Worm (Caenorhabditis elegans) whole organism, late embryonic: ENCODE measurements around the gene sdc-3.

ENCODE experiments used
- F13H6.1 ChIP-seq: sonication (generic microtip); optimal IDR thresholded peaks from 2 replicates; lab custom pipeline; 2016; ENCODE audit warnings: missing genetic modification characterization, missing compliant biosample characterization
- T23F11.4 ChIP-seq: fragments of 200-800 bp; sonication (Bioruptor generic); optimal IDR thresholded peaks from 2 replicates; lab custom pipeline; 2018; ENCODE audit warnings: mild to moderate bottlenecking, missing genetic modification characterization, missing compliant biosample characterization
- Y22D7AL.16 ChIP-seq: sonication (generic microtip); optimal IDR thresholded peaks from 2 replicates; lab custom pipeline; 2016; ENCODE audit warnings: missing genetic modification characterization, missing compliant biosample characterization
- ama-1 ChIP-seq: fragments of 150-350 bp; optimal IDR thresholded peaks from 2 replicates; lab custom pipeline; 2014
- ceh-14 ChIP-seq: sonication (generic microtip); optimal IDR thresholded peaks from 2 replicates; lab custom pipeline; 2016; ENCODE audit warnings: missing genotype, missing genetic modification characterization, missing compliant biosample characterization
- ceh-19 ChIP-seq: fragments of 200-800 bp; sonication (Bioruptor generic); optimal IDR thresholded peaks from 2 replicates; lab custom pipeline; 2018; ENCODE audit warnings: mild to moderate bottlenecking, missing genetic modification characterization, missing compliant biosample characterization
- ceh-22 ChIP-seq: sonication (generic microtip); optimal IDR thresholded peaks from 2 replicates; lab custom pipeline; 2017; ENCODE audit warnings: missing biosample characterization, missing genetic modification characterization
- ceh-30 ChIP-seq: fragments of 150-350 bp; optimal IDR thresholded peaks from 2 replicates; lab custom pipeline; 2014; ENCODE audit warnings: missing biosample characterization, missing genetic modification characterization
- ceh-31 ChIP-seq: sonication (generic microtip); optimal IDR thresholded peaks from 2 replicates; lab custom pipeline; 2016; ENCODE audit warnings: missing genetic modification characterization, missing compliant biosample characterization
- ceh-34 ChIP-seq: sonication (generic microtip); optimal IDR thresholded peaks from 2 replicates; lab custom pipeline; 2016; ENCODE audit warnings: mild to moderate bottlenecking, missing genetic modification characterization, missing compliant biosample characterization
- ceh-48 ChIP-seq: sonication (generic microtip); optimal IDR thresholded peaks from 2 replicates; lab custom pipeline; 2016; ENCODE audit warnings: missing genetic modification characterization, inconsistent platforms, missing compliant biosample characterization
- ceh-9 ChIP-seq: sonication (generic microtip); optimal IDR thresholded peaks from 2 replicates; lab custom pipeline; 2016; ENCODE audit warnings: mild to moderate bottlenecking, missing genetic modification characterization, inconsistent platforms, missing compliant biosample characterization
- che-1 ChIP-seq: sonication (generic microtip); optimal IDR thresholded peaks from 2 replicates; lab custom pipeline; 2016; ENCODE audit warnings: mild to moderate bottlenecking, missing genetic modification characterization, missing compliant biosample characterization
- dmd-4 ChIP-seq: sonication (generic microtip); optimal IDR thresholded peaks from 2 replicates; lab custom pipeline; 2016; ENCODE audit warnings: borderline replicate concordance, missing genetic modification characterization, missing compliant biosample characterization
- elt-2 ChIP-seq: sonication (generic microtip); optimal IDR thresholded peaks from 2 replicates; lab custom pipeline; 2016; ENCODE audit warnings: missing genetic modification reagents, missing genetic modification characterization, missing compliant biosample characterization
- elt-4 ChIP-seq: sonication (generic microtip); optimal IDR thresholded peaks from 2 replicates; lab custom pipeline; 2016; ENCODE audit warnings: missing genetic modification characterization, missing compliant biosample characterization
- ets-4 ChIP-seq: sonication (generic microtip); optimal IDR thresholded peaks from 2 replicates; lab custom pipeline; 2016; ENCODE audit warnings: missing genetic modification characterization, missing compliant biosample characterization
- eyg-1 ChIP-seq: sonication (generic microtip); optimal IDR thresholded peaks from 2 replicates; lab custom pipeline; 2016; ENCODE audit warnings: missing genotype, missing genetic modification characterization, missing compliant biosample characterization
- fkh-10 ChIP-seq: fragments of 150-350 bp; optimal IDR thresholded peaks from 2 replicates; lab custom pipeline; 2014; ENCODE audit warnings: missing biosample characterization, missing genetic modification reagents, missing genetic modification characterization
- hlh-30 ChIP-seq: sonication (generic microtip); optimal IDR thresholded peaks from 2 replicates; lab custom pipeline; 2017; ENCODE audit warnings: antibody characterized with exemption, missing genetic modification characterization, missing compliant biosample characterization; ENCODE audit not compliant: insufficient read depth
- hlh-6 ChIP-seq: sonication (generic microtip); optimal IDR thresholded peaks from 2 replicates; lab custom pipeline; 2016; ENCODE audit warnings: missing genotype, missing genetic modification characterization, missing compliant biosample characterization
- lim-6 ChIP-seq: sonication (generic microtip); optimal IDR thresholded peaks from 2 replicates; lab custom pipeline; 2016; ENCODE audit warnings: missing genetic modification characterization, missing compliant biosample characterization
- lin-11 ChIP-seq: fragments of 200-800 bp; sonication (Bioruptor generic); optimal IDR thresholded peaks from 2 replicates; lab custom pipeline; 2018; ENCODE audit warnings: mild to moderate bottlenecking, missing genetic modification characterization, missing compliant biosample characterization
- madf-2 ChIP-seq: sonication (generic microtip); optimal IDR thresholded peaks from 2 replicates; lab custom pipeline; 2017; ENCODE audit warnings: missing genetic modification characterization, missing compliant biosample characterization
- mec-3 ChIP-seq: sonication (generic microtip); optimal IDR thresholded peaks from 2 replicates; lab custom pipeline; 2016; ENCODE audit warnings: borderline replicate concordance, missing genetic modification characterization, missing compliant biosample characterization
- nfya-1 ChIP-seq: sonication (generic microtip); optimal IDR thresholded peaks from 2 replicates; lab custom pipeline; 2017; ENCODE audit warnings: missing genetic modification characterization, mild to moderate bottlenecking, missing compliant biosample characterization, antibody characterized with exemption, moderate library complexity
- nhr-232 ChIP-seq: sonication (generic microtip); optimal IDR thresholded peaks from 2 replicates; lab custom pipeline; 2016; ENCODE audit warnings: missing genetic modification characterization, missing compliant biosample characterization
- odd-2 ChIP-seq: sonication (generic microtip); optimal IDR thresholded peaks from 2 replicates; lab custom pipeline; 2017; ENCODE audit warnings: antibody characterized with exemption, mild to moderate bottlenecking, missing genetic modification characterization, missing compliant biosample characterization
- pha-2 ChIP-seq: sonication (generic microtip); optimal IDR thresholded peaks from 2 replicates; lab custom pipeline; 2017; ENCODE audit warnings: mild to moderate bottlenecking, missing genetic modification characterization, missing compliant biosample characterization
- pha-4 ChIP-seq: fragments of 150-350 bp; optimal IDR thresholded peaks from 2 replicates; lab custom pipeline; 2018; ENCODE audit warnings: missing biosample characterization, missing genetic modification reagents, missing genetic modification characterization
- pqm-1 ChIP-seq: sonication (generic microtip); optimal IDR thresholded peaks from 2 replicates; lab custom pipeline; 2016; ENCODE audit warnings: missing genetic modification characterization, missing compliant biosample characterization
- ref-2 ChIP-seq: sonication (generic microtip); optimal IDR thresholded peaks from 2 replicates; lab custom pipeline; 2016; ENCODE audit warnings: missing genetic modification characterization, missing compliant biosample characterization
- sdc-2 ChIP-seq: sonication (generic microtip); optimal IDR thresholded peaks from 2 replicates; lab custom pipeline; 2016; ENCODE audit warnings: missing genotype, missing genetic modification characterization, missing compliant biosample characterization
- syd-9 ChIP-seq: sonication (generic microtip); optimal IDR thresholded peaks from 2 replicates; lab custom pipeline; 2016; ENCODE audit warnings: mild to moderate bottlenecking, missing genetic modification characterization, moderate library complexity, missing compliant biosample characterization
- tbx-2 ChIP-seq: sonication (generic microtip); optimal IDR thresholded peaks from 2 replicates; lab custom pipeline; 2016; ENCODE audit warnings: missing genetic modification characterization, missing compliant biosample characterization
- tbx-7 ChIP-seq: sonication (generic microtip); optimal IDR thresholded peaks from 2 replicates; lab custom pipeline; 2016; ENCODE audit warnings: missing genotype, missing genetic modification characterization, missing compliant biosample characterization
- unc-42 ChIP-seq: sonication (generic microtip); optimal IDR thresholded peaks from 2 replicates; lab custom pipeline; 2016; ENCODE audit warnings: missing genotype, missing genetic modification characterization, missing compliant biosample characterization
- unc-86 ChIP-seq: sonication (generic microtip); optimal IDR thresholded peaks from 2 replicates; lab custom pipeline; 2016; ENCODE audit warnings: missing genetic modification characterization, missing compliant biosample characterization
- ztf-16 ChIP-seq: sonication (generic microtip); optimal IDR thresholded peaks from 2 replicates; lab custom pipeline; 2017; ENCODE audit warnings: missing genetic modification characterization, missing compliant biosample characterization

sdc-3 gene

DNA sequence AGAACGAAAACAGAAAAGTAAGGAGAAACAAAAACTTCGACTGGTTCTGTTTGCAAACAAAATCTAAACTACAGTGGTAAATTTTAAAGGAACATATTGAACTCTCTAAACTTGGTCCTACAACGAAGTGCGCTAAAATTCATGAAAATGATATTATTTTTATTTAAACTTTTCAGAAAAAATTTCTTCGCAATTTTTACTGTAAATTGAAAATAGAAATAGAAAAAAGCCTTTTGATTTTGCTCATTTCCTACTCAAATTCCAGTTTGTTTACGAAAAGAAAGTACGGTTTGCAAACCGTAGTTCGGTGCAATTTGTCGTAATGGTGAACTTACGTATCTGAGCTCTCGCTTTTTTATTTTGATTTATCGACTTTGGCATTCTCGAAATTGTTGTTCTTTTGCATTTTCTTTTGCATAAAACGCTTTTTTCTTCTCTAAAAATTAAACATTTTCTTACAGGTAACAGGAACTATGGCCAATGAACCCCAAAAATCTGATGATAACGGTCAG is 17.9 kb upstream of the sdc-3 start, which contains the start of gene otub-1:
Gene otub-1 (plus strand): TSS at position 462 of the 512 bp plus-strand sequence.
- TF ChIP-seq odd-2 (tag; lab: Kevin White, UChicago) (no peak), fkh-10 (no peak), lim-6 (tag; lab: Kevin White, UChicago) (no peak), nfya-1 (tag; lab: Kevin White, UChicago) (no peak)

DNA sequence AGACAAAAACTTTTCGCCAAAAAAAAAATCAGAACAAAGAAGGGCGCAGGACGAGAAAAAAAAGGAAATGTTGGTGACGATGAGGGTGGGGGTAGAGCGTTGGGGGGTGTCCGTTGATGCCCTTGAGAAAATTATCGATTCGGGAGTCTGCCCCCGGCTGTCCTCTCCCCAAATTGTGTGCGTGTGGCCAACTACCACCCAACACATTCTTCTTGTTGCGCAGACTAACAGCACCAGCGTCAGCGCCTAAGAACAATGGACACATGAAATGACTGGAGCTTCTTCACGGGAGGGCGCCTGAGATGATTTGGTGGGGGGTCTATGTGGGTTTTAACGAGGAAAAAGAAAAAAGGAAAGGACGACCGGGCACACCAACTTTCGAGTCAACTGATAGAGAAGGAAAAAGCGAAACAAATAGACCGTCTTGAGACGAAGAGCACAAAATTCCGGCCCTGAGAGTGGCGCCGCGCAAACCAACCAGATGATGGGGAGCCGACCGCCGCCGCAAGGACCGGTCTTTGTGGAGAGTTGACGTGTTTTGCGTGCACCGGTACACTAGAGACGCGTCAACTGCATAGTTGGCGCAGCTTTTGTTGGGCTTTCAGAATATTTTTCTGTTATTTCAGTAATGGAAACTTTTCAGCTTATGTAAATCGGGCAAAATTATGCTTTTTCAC is 17.2 kb upstream of the sdc-3 start, which contains the start of gene C25D7.9:
Gene C25D7.9 (plus strand): TSS at position 68 of the 677 bp plus-strand sequence.
- no peak for TF ChIP-seq pha-4
- TF ChIP-seq ceh-14 (tag; lab: Kevin White, UChicago): no peak
- TF ChIP-seq unc-86 (tag; lab: Kevin White, UChicago): no peak
- TF ChIP-seq ama-1 (lab: Kevin White, UChicago): no peak
- peak; percentile 16 for TF ChIP-seq hlh-6
- no peak for TF ChIP-seq ceh-22
- no peak for TF ChIP-seq lin-11 (tag; lab: Kevin White, UChicago)
- TF ChIP-seq ref-2: peak; percentile 22
- peak; percentile 32 for TF ChIP-seq ceh-34
- peak; percentile 65 for TF ChIP-seq ceh-31 (tag; lab: Kevin White, UChicago)
- no peak for TF ChIP-seq pha-2
- peak; percentile 46 for TF ChIP-seq ceh-19
- no peak for TF ChIP-seq tbx-7 (tag; lab: Kevin White, UChicago)
- TF ChIP-seq ceh-48: peak; percentile 90
- TF ChIP-seq unc-42 (tag; lab: Kevin White, UChicago): peak; percentile 47
- TF ChIP-seq syd-9 (tag; lab: Kevin White, UChicago): no peak
- no peak for TF ChIP-seq dmd-4 (tag; lab: Kevin White, UChicago)
- peak; percentile 20 for TF ChIP-seq sdc-2
- peak; percentile 40 for TF ChIP-seq tbx-2
- TF ChIP-seq ets-4: peak; percentile 61

DNA sequence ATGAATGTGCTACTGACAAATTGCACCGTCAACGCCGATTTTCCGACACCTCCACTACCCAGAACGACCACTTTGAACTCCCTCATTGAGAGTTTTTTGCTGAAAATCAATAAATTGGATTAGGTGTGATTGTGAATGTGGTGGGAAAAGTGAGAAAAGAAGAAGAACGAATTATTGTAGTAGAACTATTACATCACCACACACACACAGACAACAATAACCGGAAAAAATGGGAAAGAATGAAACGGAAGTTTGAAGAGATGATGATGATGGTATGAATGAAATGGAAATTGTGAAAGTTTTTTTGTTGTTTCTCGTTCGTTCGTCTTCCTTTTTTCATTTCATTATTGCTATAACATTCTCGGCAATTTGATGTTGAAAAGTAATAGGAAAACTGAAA is 16.0 kb upstream of the sdc-3 start, which contains the start of gene rap-2:
Gene rap-2 (minus strand): TSS at position 101 of the 400 bp plus-strand sequence.
- TF ChIP-seq lim-6 (tag; lab: Kevin White, UChicago) (no peak), ceh-9 (tag; lab: Kevin White, UChicago) (no peak), ceh-31 (tag; lab: Kevin White, UChicago) (no peak), ceh-30 (tag; lab: Kevin White, UChicago) (no peak), T23F11.4 (no peak), lin-11 (tag; lab: Kevin White, UChicago) (no peak), elt-2 (tag; lab: Kevin White, UChicago) (no peak), nhr-232 (tag; lab: Kevin White, UChicago) (no peak), eyg-1 (tag; lab: Kevin White, UChicago) (no peak), ceh-22 (no peak), elt-4 (tag; lab: Kevin White, UChicago) (no peak), Y22D7AL.16 (tag; lab: Kevin White, UChicago) (no peak), pqm-1 (tag; lab: Kevin White, UChicago) (no peak), syd-9 (tag; lab: Kevin White, UChicago) (no peak), F13H6.1 (tag; lab: Kevin White, UChicago) (no peak), madf-2 (tag; lab: Kevin White, UChicago) (no peak), che-1 (tag; lab: Kevin White, UChicago) (no peak)

DNA sequence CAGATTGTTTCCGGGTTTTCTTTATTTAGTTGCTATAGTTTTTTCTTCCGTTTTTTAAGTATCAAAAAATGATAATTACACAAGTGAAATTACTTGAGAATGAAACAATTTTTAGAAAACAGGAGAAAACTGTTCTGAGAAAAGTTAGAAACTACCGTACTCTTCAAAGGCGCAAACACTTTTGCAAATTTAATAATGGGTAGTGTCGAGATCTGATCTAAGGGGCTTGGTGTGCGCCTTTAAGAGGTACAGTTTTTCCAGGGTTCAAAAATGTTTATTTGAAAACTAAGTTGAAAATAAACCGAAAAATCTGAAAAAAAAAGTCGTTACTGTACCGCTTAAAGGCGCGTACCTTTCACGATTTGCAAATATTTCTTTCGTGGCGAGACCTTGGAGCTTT is 12.6 kb upstream of the sdc-3 start:
- TF ChIP-seq ceh-9 (tag; lab: Kevin White, UChicago) (no peak), mec-3 (tag; lab: Kevin White, UChicago) (no peak), pha-2 (no peak), pha-4 (no peak), syd-9 (tag; lab: Kevin White, UChicago) (no peak), hlh-30 (tag; lab: Kevin White, UChicago) (no peak), ceh-48 (no peak), ceh-34 (no peak), ztf-16 (tag; lab: Kevin White, UChicago) (no peak)
